Worm (Caenorhabditis elegans): ENCODE measurements around the gene T07F8.1.

DNA sequence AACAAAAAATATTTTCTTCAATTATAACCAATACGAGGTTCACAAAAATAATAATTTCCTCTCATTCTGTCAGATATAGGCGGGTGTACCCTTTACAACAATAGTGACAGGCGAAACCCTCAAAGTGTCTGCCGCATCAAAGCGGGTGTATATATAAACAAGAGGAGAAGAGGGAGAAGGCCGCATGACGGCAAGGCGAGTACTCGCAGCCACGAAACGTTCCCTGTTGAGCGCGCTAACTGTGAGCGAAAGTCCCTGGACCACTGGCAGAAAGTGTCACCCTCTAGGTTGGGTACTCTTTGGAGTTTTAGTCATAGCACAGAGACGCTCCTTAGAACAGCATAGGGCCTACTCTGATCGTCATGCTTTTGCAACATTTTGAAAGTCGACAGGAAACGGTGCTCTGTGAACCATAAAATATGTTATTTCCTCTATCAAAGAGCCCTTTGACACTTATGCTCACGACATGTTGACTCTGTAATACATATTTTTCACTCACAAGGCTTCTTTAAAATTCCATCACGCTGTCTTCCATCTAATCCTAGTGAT, 51.9 kb downstream of the T07F8.1 start, which contains the start of gene pcrg-1:
- no peak for TF ChIP-seq nhr-23 (tag; optimal IDR thresholded peaks at IDR 0.05)
- TF ChIP-seq snpc-4 (tag; optimal IDR thresholded peaks at IDR 0.05) = peak; percentile 99
- no peak for TF ChIP-seq unc-62 (GFP tag; optimal IDR thresholded peaks at IDR 0.05)
- TF ChIP-seq nhr-11 (tag; optimal IDR thresholded peaks at IDR 0.05) = no peak

Measured in whole organism, L2 larva.